Fruit fly (Drosophila melanogaster): ENCODE measurements around the gene CG1316.
A peak's percentile ranks its signal among the peaks of the same experiment; 100 is the strongest.

The CG1316 gene

DNA sequence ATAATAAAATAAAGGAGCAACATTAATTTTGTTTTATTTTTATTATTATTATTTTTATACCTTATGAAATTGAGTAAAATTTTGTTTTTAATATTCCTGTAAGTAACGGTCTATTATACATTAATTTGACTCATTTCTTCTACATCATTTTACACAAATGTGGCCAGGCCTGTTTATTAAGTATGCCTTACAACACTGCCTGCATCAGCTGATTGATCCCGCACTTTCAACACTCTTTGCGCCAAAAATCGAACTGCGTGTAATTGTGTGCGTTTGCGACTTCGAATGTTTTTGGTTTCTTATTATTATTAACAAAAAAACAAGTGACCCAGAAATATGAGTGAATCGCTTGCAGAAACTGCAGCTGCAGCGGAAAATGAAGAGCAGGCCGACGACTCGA is 29.6 kb downstream of the CG1316 start, which contains the start of gene Claspin (continued):
- TF ChIP-seq Opbp (GFP tag; IDR thresholded peaks at IDR 0.05; ENCODE audit: partially characterized antibody), result peak; percentile 49; the same call in 1 of the 3 replicates
- TF ChIP-seq gce (GFP tag; IDR thresholded peaks at IDR 0.05), result no peak
- TF ChIP-seq CG10366 (GFP tag; IDR thresholded peaks at IDR 0.05), result peak; percentile 13; the same call in 1 of the 2 replicates
- TF ChIP-seq CG1529 (GFP tag; optimal IDR thresholded peaks at IDR 0.05), result no peak
- no peak for TF ChIP-seq en (GFP tag; optimal IDR thresholded peaks at IDR 0.05)
- TF ChIP-seq CG6254 (GFP tag; optimal IDR thresholded peaks at IDR 0.05), result no peak
- TF ChIP-seq Xrp1 (GFP tag; IDR thresholded peaks at IDR 0.05), result peak; percentile 62
- no peak for TF ChIP-seq dati (GFP tag; IDR thresholded peaks at IDR 0.05)
- TF ChIP-seq slp2 (GFP tag; optimal IDR thresholded peaks at IDR 0.05), result no peak
- no peak for TF ChIP-seq mirr (GFP tag; optimal IDR thresholded peaks at IDR 0.05)
- TF ChIP-seq sima (GFP tag; optimal IDR thresholded peaks at IDR 0.05), result no peak
- TF ChIP-seq Spps (tag; optimal IDR thresholded peaks at IDR 0.05), result no peak
- peak; percentile 26; the same call in 1 of the 3 replicates for TF ChIP-seq Dbx (GFP tag; IDR thresholded peaks at IDR 0.05)
- no peak for TF ChIP-seq CG8765 (GFP tag; IDR thresholded peaks at IDR 0.05)
- TF ChIP-seq CG17568 (GFP tag; optimal IDR thresholded peaks at IDR 0.05), result no peak
- peak; percentile 38 for TF ChIP-seq Dref (GFP tag; IDR thresholded peaks at IDR 0.05)
- TF ChIP-seq CG8924 (tag; optimal IDR thresholded peaks at IDR 0.05), result peak; percentile 14
- no peak for TF ChIP-seq CG12104 (GFP tag; optimal IDR thresholded peaks at IDR 0.05)
- peak; percentile 88 for TF ChIP-seq HmgZ (tag; optimal IDR thresholded peaks at IDR 0.05)

DNA sequence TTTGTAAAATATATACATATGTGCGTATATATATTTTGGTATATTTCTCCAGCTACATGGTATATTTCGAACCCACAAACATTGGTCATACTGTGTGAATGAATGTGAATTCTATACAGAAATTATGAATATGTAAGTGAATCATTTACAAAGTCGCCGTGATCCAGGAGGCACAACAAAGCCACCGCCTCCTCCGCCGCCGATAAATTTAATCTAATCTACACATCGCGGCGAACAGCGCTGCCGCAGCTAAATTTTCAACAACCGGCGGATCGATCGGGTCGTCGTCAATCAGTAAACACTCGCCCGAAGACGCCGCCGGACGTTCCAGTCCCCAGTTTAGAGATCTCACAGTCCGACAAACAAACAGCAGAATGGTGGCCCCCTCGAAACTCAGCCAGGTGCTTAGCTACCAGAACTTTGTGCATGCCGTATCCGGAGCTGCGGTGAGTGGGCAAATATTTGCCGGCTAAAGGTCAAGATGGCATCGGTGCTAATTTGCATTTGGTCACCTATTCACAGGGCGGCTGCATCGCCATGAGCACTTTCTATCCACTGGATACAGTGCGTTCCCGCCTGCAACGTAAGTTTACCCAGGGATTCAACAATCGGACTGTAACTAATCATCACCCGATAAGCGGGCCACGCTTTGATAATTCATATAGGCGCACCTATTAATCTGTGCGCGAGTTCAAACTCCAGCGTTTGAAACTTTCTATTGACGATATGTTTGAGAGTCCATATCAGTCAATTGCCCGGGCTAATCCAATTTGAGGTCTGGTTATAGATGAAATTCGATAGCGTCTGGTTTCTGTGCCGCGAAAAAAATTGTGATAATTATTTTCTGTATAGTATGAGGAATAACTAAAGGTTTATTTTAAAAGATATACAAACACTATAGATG is 35.3 kb downstream of the CG1316 start, which contains the start of gene PMP34:
PMP34 (plus strand) TSS at position 79 of the 904 bp plus-strand sequence.
- no peak for TF ChIP-seq CG16863 (GFP tag; optimal IDR thresholded peaks at IDR 0.05)
- no peak for TF ChIP-seq CG17359 (tag; optimal IDR thresholded peaks at IDR 0.05)
- no peak for TF ChIP-seq Side (GFP tag; optimal IDR thresholded peaks at IDR 0.05)
- no peak for TF ChIP-seq crol (GFP tag; IDR thresholded peaks at IDR 0.05)
- peak; percentile 70 for TF ChIP-seq exex (tag; optimal IDR thresholded peaks at IDR 0.05)
- peak; percentile 72 for TF ChIP-seq sug (tag; optimal IDR thresholded peaks at IDR 0.05)
- peak; percentile 34 for TF ChIP-seq Vsx1 (GFP tag; optimal IDR thresholded peaks at IDR 0.05)
- no peak for TF ChIP-seq CG3995 (GFP tag; optimal IDR thresholded peaks at IDR 0.05)
- 0 out of 2 replicates have a peak, but pooled peaks have one; percentile 14 for TF ChIP-seq sob (GFP tag; IDR thresholded peaks at IDR 0.05)
- TF ChIP-seq GATAe (GFP tag; conservative IDR thresholded peaks at IDR 0.05), result peak; percentile 57; the same call in 1 of the 2 replicates
- TF ChIP-seq caup (GFP tag; optimal IDR thresholded peaks at IDR 0.05; ENCODE audit: severe bottlenecking), result no peak
- TF ChIP-seq tna (GFP tag; IDR thresholded peaks at IDR 0.05; ENCODE audit: partially characterized antibody), result peak; percentile 22; the same call in 1 of the 2 replicates
- TF ChIP-seq CG11560 (tag; IDR thresholded peaks at IDR 0.05), result no peak
- TF ChIP-seq CG2875 (GFP tag; optimal IDR thresholded peaks at IDR 0.05), result no peak
- TF ChIP-seq zfh1 (GFP tag; IDR thresholded peaks at IDR 0.05), result no peak
- TF ChIP-seq CTCF (GFP tag; optimal IDR thresholded peaks at IDR 0.05), result no peak
- peak; percentile 26 for TF ChIP-seq trem (tag; optimal IDR thresholded peaks at IDR 0.05)
- TF ChIP-seq CG8359 (GFP tag; optimal IDR thresholded peaks at IDR 0.05; ENCODE audit: borderline replicate concordance), result no peak
- peak; percentile 20 for TF ChIP-seq CHES-1-like (GFP tag; optimal IDR thresholded peaks at IDR 0.05)
- no peak for TF ChIP-seq ken (GFP tag; IDR thresholded peaks at IDR 0.05)
- peak in 1 of 2 experiments; percentile 83 for TF ChIP-seq Hr78 (GFP tag; optimal IDR thresholded peaks at IDR 0.05)
- TF ChIP-seq unc-4 (GFP tag; IDR thresholded peaks at IDR 0.05; ENCODE audit: partially characterized antibody), result no peak
- TF ChIP-seq Adf1 (GFP tag; IDR thresholded peaks at IDR 0.05), result peak; percentile 76; the same call in 1 of the 2 replicates
- TF ChIP-seq Myb (GFP tag; optimal IDR thresholded peaks at IDR 0.05), result peak; percentile 35
- no peak for TF ChIP-seq ssp (GFP tag; IDR thresholded peaks at IDR 0.05)
- TF ChIP-seq vvl (GFP tag; IDR thresholded peaks at IDR 0.05), result 0 out of 2 replicates have a peak, but pooled peaks have one; percentile 52
- no peak for TF ChIP-seq Oaz (GFP tag; IDR thresholded peaks at IDR 0.05)
- no peak for TF ChIP-seq Bdp1 (GFP tag; optimal IDR thresholded peaks at IDR 0.05)
- peak; percentile 40 for TF ChIP-seq mirr (GFP tag; optimal IDR thresholded peaks at IDR 0.05)
- TF ChIP-seq CG34224 (GFP tag; IDR thresholded peaks at IDR 0.05; ENCODE audit: partially characterized antibody), result no peak
- 0 out of 3 replicates have a peak, but pooled peaks have one; percentile 29 for TF ChIP-seq gce (GFP tag; IDR thresholded peaks at IDR 0.05)
